Worm (Caenorhabditis elegans): Measurements from ENCODE around the gene nas-31.

DNA sequence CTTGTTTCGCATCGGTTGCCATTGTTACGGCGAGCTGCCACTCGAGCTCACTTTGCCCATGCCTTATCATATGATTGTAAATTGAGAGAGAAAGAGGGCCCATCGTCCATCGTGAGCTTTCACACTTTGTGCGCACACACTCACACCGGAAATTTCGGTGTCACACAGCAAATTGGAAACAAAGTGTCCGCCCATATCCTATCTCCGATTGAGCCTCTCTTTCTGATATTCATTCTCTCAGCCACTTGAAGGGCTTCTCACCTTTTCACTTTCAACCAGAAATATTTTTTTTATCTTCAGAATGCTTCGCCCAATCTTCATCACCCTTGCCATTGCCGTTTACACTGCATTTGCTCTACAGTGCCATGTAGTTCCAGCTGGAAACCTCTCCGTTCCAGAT is 7.9 kb upstream of the nas-31 start, which contains the start of gene F58B4.3:
- no peak for TF ChIP-seq lin-39 (tag; optimal IDR thresholded peaks at IDR 0.05)
- no peak for TF ChIP-seq fkh-4 (tag; optimal IDR thresholded peaks at IDR 0.05; ENCODE audit: borderline replicate concordance)
- TF ChIP-seq xbp-1 (tag; optimal IDR thresholded peaks at IDR 0.05), result no peak

Measured in whole organism, L1 larva.